Worm (Caenorhabditis elegans) whole organism, L2 larva: ENCODE results near the gene srg-11.

Source experiments
- C34F6.9 ChIP-seq: fragments of 150-350 bp; optimal IDR thresholded peaks from 2 replicates; lab custom pipeline; 2014; ENCODE audit warnings: missing biosample characterization, missing genetic modification characterization
- F13H6.1 ChIP-seq: sonication (generic microtip); optimal IDR thresholded peaks from 2 replicates; lab custom pipeline; 2016; ENCODE audit warnings: missing genetic modification characterization, missing compliant biosample characterization
- R02D3.7 ChIP-seq: fragments of 150-350 bp; optimal IDR thresholded peaks from 2 replicates; lab custom pipeline; 2014; ENCODE audit warnings: missing biosample characterization, missing genetic modification characterization
- Y55F3AM.14 ChIP-seq: fragments of 200-800 bp; sonication (Bioruptor generic); optimal IDR thresholded peaks from 2 replicates; lab custom pipeline; 2018; ENCODE audit warnings: mild to moderate bottlenecking, missing genetic modification characterization, missing compliant biosample characterization
- alr-1 ChIP-seq: fragments of 150-350 bp; optimal IDR thresholded peaks from 2 replicates; lab custom pipeline; 2014; ENCODE audit warnings: missing biosample characterization, missing genetic modification characterization
- aly-2 ChIP-seq: fragments of 150-350 bp; optimal IDR thresholded peaks from 2 replicates; lab custom pipeline; 2014; ENCODE audit warnings: missing biosample characterization, missing genetic modification characterization
- ama-1 ChIP-seq: fragments of 150-350 bp; optimal IDR thresholded peaks from 2 replicates; lab custom pipeline; 2018; ENCODE audit warnings: inconsistent platforms
- blmp-1 ChIP-seq: sonication (generic microtip); optimal IDR thresholded peaks from 2 replicates; lab custom pipeline; 2017; ENCODE audit warnings: missing genetic modification characterization, mild to moderate bottlenecking, missing compliant biosample characterization, antibody characterized with exemption, moderate library complexity; ENCODE audit not compliant: insufficient read depth
- ceh-16 ChIP-seq: fragments of 150-350 bp; optimal IDR thresholded peaks from 2 replicates; lab custom pipeline; 2014; ENCODE audit warnings: missing biosample characterization, missing genetic modification characterization
- crh-2 ChIP-seq: sonication (generic microtip); optimal IDR thresholded peaks from 2 replicates; lab custom pipeline; 2017; ENCODE audit warnings: missing biosample characterization, missing genetic modification characterization
- dmd-4 ChIP-seq: sonication (generic microtip); optimal IDR thresholded peaks from 2 replicates; lab custom pipeline; 2017; ENCODE audit warnings: missing biosample characterization, missing genetic modification characterization
- egl-27 ChIP-seq: sonication (generic microtip); optimal IDR thresholded peaks from 3 replicates; lab custom pipeline; 2017; ENCODE audit warnings: missing biosample characterization, missing genetic modification reagents, missing genetic modification characterization
- elt-1 ChIP-seq: fragments of 150-350 bp; optimal IDR thresholded peaks from 2 replicates; lab custom pipeline; 2014; ENCODE audit warnings: missing biosample characterization, missing genetic modification characterization
- fos-1 ChIP-seq: fragments of 150-350 bp; optimal IDR thresholded peaks from 2 replicates; lab custom pipeline; 2014; ENCODE audit warnings: missing biosample characterization, missing genetic modification characterization
- gmeb-1 ChIP-seq: fragments of 150-350 bp; optimal IDR thresholded peaks from 2 replicates; lab custom pipeline; 2014; ENCODE audit warnings: missing biosample characterization, missing genetic modification characterization
- lin-11 ChIP-seq: fragments of 150-350 bp; sonication (generic microtip); optimal IDR thresholded peaks from 2 replicates; lab custom pipeline; 2014; ENCODE audit warnings: missing biosample characterization, missing genetic modification characterization, inconsistent platforms, mixed read lengths
- lsy-2 ChIP-seq, 2 experiments: fragments of 150-350 bp in 1 of 2; sonication (generic microtip) in 1 of 2; optimal IDR thresholded peaks; 2 replicates each; lab custom pipeline; 2014 to 2017; ENCODE audit warnings: missing biosample characterization in 2 of 2, missing genetic modification characterization in 2 of 2
- mab-5 ChIP-seq: fragments of 150-350 bp; optimal IDR thresholded peaks from 2 replicates; lab custom pipeline; 2014; ENCODE audit warnings: missing biosample characterization, missing genetic modification characterization
- mbf-1 ChIP-seq: sonication (generic microtip); optimal IDR thresholded peaks from 2 replicates; lab custom pipeline; 2017; ENCODE audit warnings: missing biosample characterization, missing genetic modification characterization
- nhr-129 ChIP-seq: fragments of 150-350 bp; optimal IDR thresholded peaks from 2 replicates; lab custom pipeline; 2014; ENCODE audit warnings: missing biosample characterization, missing genetic modification characterization
- nhr-21 ChIP-seq: fragments of 150-350 bp; optimal IDR thresholded peaks from 2 replicates; lab custom pipeline; 2014; ENCODE audit warnings: missing biosample characterization, missing genetic modification characterization
- nhr-23 ChIP-seq: fragments of 150-350 bp; optimal IDR thresholded peaks from 2 replicates; lab custom pipeline; 2014; ENCODE audit warnings: missing biosample characterization, missing genetic modification reagents, missing genetic modification characterization
- nhr-25 ChIP-seq: fragments of 150-350 bp; sonication (generic microtip); optimal IDR thresholded peaks from 3 replicates; lab custom pipeline; 2014; ENCODE audit warnings: missing biosample characterization, missing genetic modification characterization
- nhr-6 ChIP-seq: fragments of 150-350 bp; optimal IDR thresholded peaks from 2 replicates; lab custom pipeline; 2014; ENCODE audit warnings: missing biosample characterization, missing genetic modification characterization
- peb-1 ChIP-seq: fragments of 150-350 bp; optimal IDR thresholded peaks from 2 replicates; lab custom pipeline; 2014; ENCODE audit warnings: missing biosample characterization, missing genetic modification characterization
- sem-4 ChIP-seq: fragments of 150-350 bp; optimal IDR thresholded peaks from 2 replicates; lab custom pipeline; 2014; ENCODE audit warnings: missing biosample characterization, missing genetic modification reagents, missing genetic modification characterization
- sma-3 ChIP-seq: sonication (generic microtip); optimal IDR thresholded peaks from 2 replicates; lab custom pipeline; 2016; ENCODE audit warnings: missing genetic modification reagents, missing genetic modification characterization, missing compliant biosample characterization
- sma-9 ChIP-seq, 2 experiments: fragments of 150-350 bp in 1 of 2; sonication (generic microtip) in 1 of 2; optimal IDR thresholded peaks; 2 replicates each; lab custom pipeline; 2014 to 2016; ENCODE audit warnings: missing genetic modification characterization in 2 of 2, mild to moderate bottlenecking in 1 of 2, missing biosample characterization in 1 of 2, missing compliant biosample characterization in 1 of 2, missing genetic modification reagents in 1 of 2, moderate library complexity in 1 of 2
- snpc-4 ChIP-seq: fragments of 150-350 bp; optimal IDR thresholded peaks from 2 replicates; lab custom pipeline; 2014; ENCODE audit warnings: missing biosample characterization, missing genetic modification characterization
- unc-39 ChIP-seq: fragments of 150-350 bp; optimal IDR thresholded peaks from 2 replicates; lab custom pipeline; 2014; ENCODE audit warnings: missing biosample characterization, missing genetic modification characterization
- unc-55 ChIP-seq: fragments of 150-350 bp; sonication (generic microtip); optimal IDR thresholded peaks from 3 replicates; lab custom pipeline; 2014; ENCODE audit warnings: missing biosample characterization, missing genetic modification reagents, missing genetic modification characterization
- unc-62 ChIP-seq: fragments of 150-350 bp; optimal IDR thresholded peaks from 2 replicates; lab custom pipeline; 2014; ENCODE audit warnings: missing biosample characterization, missing genetic modification reagents, missing genetic modification characterization
- zag-1 ChIP-seq: fragments of 150-350 bp; optimal IDR thresholded peaks from 2 replicates; lab custom pipeline; 2014; ENCODE audit warnings: missing biosample characterization, missing genetic modification characterization
- ztf-11 ChIP-seq: sonication (generic microtip); optimal IDR thresholded peaks from 2 replicates; lab custom pipeline; 2017; ENCODE audit warnings: missing biosample characterization, missing genetic modification characterization
- ztf-4 ChIP-seq: fragments of 150-350 bp; optimal IDR thresholded peaks from 2 replicates; lab custom pipeline; 2014; ENCODE audit warnings: missing biosample characterization, missing genetic modification characterization

Gene srg-11

ce11 chrIII:4656415-4656814 is 23.4 kb upstream of the srg-11 start (continued):
- peak; percentile 72 for TF ChIP-seq crh-2 (tag; lab: Kevin White, UChicago)
- TF ChIP-seq unc-39 = no peak
- no peak for TF ChIP-seq nhr-6 (tag; lab: Kevin White, UChicago)
- TF ChIP-seq F13H6.1 = peak; percentile 63
- no peak for TF ChIP-seq nhr-23 (tag; lab: Kevin White, UChicago)
- TF ChIP-seq gmeb-1 (tag; lab: Kevin White, UChicago) = no peak
- no peak for TF ChIP-seq nhr-25
- no peak for TF ChIP-seq fos-1 (tag; lab: Kevin White, UChicago)
- TF ChIP-seq C34F6.9 (tag; lab: Kevin White, UChicago) = peak; percentile 83
- TF ChIP-seq sem-4 (tag; lab: Kevin White, UChicago) = peak; percentile 42
- no peak for TF ChIP-seq elt-1 (tag; lab: Kevin White, UChicago)
- TF ChIP-seq R02D3.7 (tag; lab: Kevin White, UChicago) = no peak
- TF ChIP-seq snpc-4 (tag; lab: Kevin White, UChicago) = peak; percentile 28
- TF ChIP-seq lin-11 (tag; lab: Kevin White, UChicago) = peak; percentile 70

DNA sequence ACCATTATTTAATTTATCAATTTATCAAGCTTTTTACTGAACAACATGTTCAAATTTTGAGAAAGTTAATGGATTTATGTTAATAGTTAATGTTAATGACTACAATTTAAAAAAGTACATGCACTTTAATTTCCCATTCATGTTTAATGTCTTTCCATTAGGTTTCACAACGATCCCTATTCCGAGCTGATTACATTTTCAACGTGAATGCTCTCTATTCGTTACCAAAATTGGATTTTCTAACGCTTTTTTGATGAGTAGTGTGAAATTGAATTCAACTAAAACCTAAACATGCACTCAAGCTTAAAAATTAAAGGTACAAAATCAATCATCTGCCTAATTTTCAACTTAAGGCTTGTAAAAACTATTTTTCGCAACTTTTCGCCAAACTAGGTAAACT is 22.4 kb upstream of the srg-11 start:
- TF ChIP-seq nhr-129 (no peak), unc-55 (GFP tag; lab: Kevin White, UChicago) (no peak), alr-1 (tag; lab: Kevin White, UChicago) (no peak), ztf-4 (no peak), mbf-1 (tag; lab: Kevin White, UChicago) (no peak), ztf-11 (tag; lab: Kevin White, UChicago) (no peak), dmd-4 (tag; lab: Kevin White, UChicago) (no peak), R02D3.7 (tag; lab: Kevin White, UChicago) (no peak)

DNA sequence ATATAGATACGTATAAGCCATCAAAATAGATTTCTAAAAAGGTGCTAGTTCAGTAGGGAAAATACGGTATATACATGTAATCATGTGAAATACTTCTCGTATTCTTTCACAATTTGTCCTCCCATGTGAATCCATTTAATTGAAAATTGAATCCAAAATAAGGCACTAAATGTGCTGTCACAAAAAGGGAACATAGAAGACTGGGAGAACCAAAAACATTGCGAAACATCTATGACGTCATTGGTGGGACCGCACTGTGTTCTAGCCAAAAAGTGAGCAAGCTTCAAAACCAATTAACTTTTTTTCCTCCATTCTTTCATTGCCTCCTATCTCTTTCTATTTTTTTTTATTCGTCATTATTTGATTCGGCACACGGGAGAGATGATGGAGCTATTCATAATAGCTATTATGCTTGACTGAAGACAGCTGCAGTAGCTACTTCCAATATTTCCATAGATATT is 21.4 kb upstream of the srg-11 start, which contains the start of gene cdka-1:
Gene cdka-1, plus strand, starts transcription at position 411 of the 461 bp plus-strand sequence.
- TF ChIP-seq sem-4 (tag; lab: Kevin White, UChicago) (peak; percentile 37), blmp-1 (no peak), zag-1 (peak; percentile 77), sma-3 (GFP tag; lab: Kevin White, UChicago) (no peak), sma-9 (GFP tag; optimal IDR thresholded peaks at IDR 0.05; lab: Kevin White, UChicago) (peak; percentile 55), sma-9 (tag; optimal IDR thresholded peaks at IDR 0.05; lab: Kevin White, UChicago) (no peak), C34F6.9 (tag; lab: Kevin White, UChicago) (peak; percentile 63), lsy-2 (tag; optimal IDR thresholded peaks at IDR 0.05; lab: Kevin White, UChicago) (peak in 1 of 2 experiments; percentile 59), crh-2 (tag; lab: Kevin White, UChicago) (peak; percentile 23), unc-55 (GFP tag; lab: Kevin White, UChicago) (peak; percentile 77)

DNA sequence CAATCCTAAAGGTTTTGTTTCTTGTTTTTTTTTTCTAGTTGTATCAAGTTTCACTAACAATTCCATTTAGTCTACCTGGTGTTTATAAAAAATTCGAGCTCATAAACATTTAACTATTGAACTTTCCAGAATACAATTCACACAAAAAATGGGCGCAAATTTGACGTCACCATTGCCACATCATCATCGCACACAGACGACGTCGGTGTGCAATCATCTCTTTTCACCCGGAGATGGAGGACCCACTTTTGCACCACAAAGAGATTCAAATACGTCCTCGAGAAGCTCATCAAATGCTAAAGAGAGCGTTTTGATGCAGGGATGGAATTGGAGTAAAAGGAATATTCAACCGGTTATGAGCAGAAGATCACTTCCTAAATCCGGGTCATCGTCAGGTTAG is 20.4 kb upstream of the srg-11 start:
- TF ChIP-seq F13H6.1 = no peak
- peak; percentile 36 for TF ChIP-seq crh-2 (tag; lab: Kevin White, UChicago)

DNA sequence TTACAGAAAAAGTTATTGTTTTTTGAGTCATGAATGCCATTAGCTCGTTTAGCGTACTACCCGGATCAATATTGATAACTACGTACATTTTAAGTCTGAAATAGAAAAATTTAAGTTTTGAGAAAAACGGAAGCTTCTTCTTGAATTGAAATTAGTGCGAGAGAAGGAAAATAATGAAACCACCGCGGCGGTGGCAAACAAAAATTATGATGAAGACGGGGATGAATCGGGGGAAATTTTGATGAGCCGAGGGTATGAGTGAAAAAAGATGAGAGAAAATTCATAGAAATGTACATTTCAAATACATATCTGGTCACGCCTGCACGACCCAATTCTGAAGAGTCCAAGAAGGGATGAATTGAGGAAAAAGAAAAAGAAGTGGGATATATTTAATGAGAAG is 14.5 kb upstream of the srg-11 start, which contains the start of gene T23F11.4:
Gene T23F11.4, minus strand, starts transcription at position 101 of the 400 bp plus-strand sequence.
- no peak for TF ChIP-seq C34F6.9 (tag; lab: Kevin White, UChicago)
- no peak for TF ChIP-seq aly-2
- no peak for TF ChIP-seq unc-55 (GFP tag; lab: Kevin White, UChicago)
- TF ChIP-seq egl-27 (tag; lab: Kevin White, UChicago) = no peak
- no peak for TF ChIP-seq nhr-25
- TF ChIP-seq nhr-21 = no peak
- TF ChIP-seq snpc-4 (tag; lab: Kevin White, UChicago) = no peak
- no peak for TF ChIP-seq sem-4 (tag; lab: Kevin White, UChicago)
- no peak for TF ChIP-seq nhr-23 (tag; lab: Kevin White, UChicago)
- no peak for TF ChIP-seq peb-1 (tag; lab: Kevin White, UChicago)
- no peak for TF ChIP-seq Y55F3AM.14
- TF ChIP-seq ceh-16 = no peak
- no peak for TF ChIP-seq blmp-1
- no peak for TF ChIP-seq lin-11 (tag; lab: Kevin White, UChicago)
- TF ChIP-seq mab-5 (tag; lab: Kevin White, UChicago) = no peak
- TF ChIP-seq ama-1 (lab: Kevin White, UChicago) = no peak
- no peak for TF ChIP-seq sma-3 (GFP tag; lab: Kevin White, UChicago)
- TF ChIP-seq unc-62 (GFP tag; lab: Kevin White, UChicago) = no peak
